Worm (Caenorhabditis elegans): ENCODE data around the gene alh-9.

- TF ChIP-seq lin-39 (tag; optimal IDR thresholded peaks at IDR 0.05) (no peak), nhr-6 (tag; optimal IDR thresholded peaks at IDR 0.05) (no peak)
Measured at ce11 chrIII:5859008-5859407, 3.2 kb downstream of the alh-9 start, which contains the start of gene dpf-4.

All from whole organism, L2 larva.